Worm (Caenorhabditis elegans) whole organism, L4 larva: ENCODE data around the gene unc-79.

ENCODE experiments used
- D1046.2 ChIP-seq: fragments of 200-800 bp; sonication (Bioruptor generic); IDR thresholded peaks from 2 replicates; pipeline ENCODE4 v1.3.6; 2022; ENCODE audit warnings: missing genetic modification characterization, missing compliant biosample characterization
- F10B5.3 ChIP-seq: sonication (generic microtip); optimal IDR thresholded peaks from 2 replicates; lab custom pipeline; 2016; ENCODE audit warnings: mild to moderate bottlenecking, missing genetic modification characterization, missing compliant biosample characterization
- F26F4.8 ChIP-seq: fragments of 200-800 bp; sonication (Bioruptor generic); conservative IDR thresholded peaks from 2 replicates; pipeline ENCODE4 v1.3.6; 2022; ENCODE audit warnings: missing genetic modification characterization, missing compliant biosample characterization
- F44E2.7 ChIP-seq: fragments of 200-800 bp; sonication (Bioruptor generic); IDR thresholded peaks from 2 replicates; pipeline ENCODE4 v2.1.2; 2022; ENCODE audit warnings: missing genetic modification characterization, missing compliant biosample characterization
- R02D3.7 ChIP-seq: fragments of 150-350 bp; sonication (generic microtip); optimal IDR thresholded peaks from 3 replicates; lab custom pipeline; 2014; ENCODE audit warnings: missing biosample characterization, missing genetic modification characterization
- Y48G9A.11 ChIP-seq: fragments of 200-800 bp; sonication (Bioruptor generic); IDR thresholded peaks from 2 replicates; pipeline ENCODE4 v1.3.6; 2022; ENCODE audit warnings: missing genetic modification reagents, missing genetic modification characterization, missing compliant biosample characterization
- Y75B8A.6 ChIP-seq: fragments of 200-800 bp; sonication (Bioruptor generic); IDR thresholded peaks from 2 replicates; pipeline ENCODE4 v1.3.6; 2022; ENCODE audit warnings: missing genetic modification reagents, missing genetic modification characterization, missing compliant biosample characterization
- aha-1 ChIP-seq: fragments of 150-350 bp; peaks from one replicate; lab custom pipeline; 2014; ENCODE audit warnings: missing biosample characterization, missing genetic modification characterization
- attf-4 ChIP-seq: sonication (generic microtip); optimal IDR thresholded peaks from 3 replicates; lab custom pipeline; 2017; ENCODE audit warnings: missing biosample characterization, missing genetic modification characterization
- ceh-20 ChIP-seq: fragments of 200-800 bp; sonication (Bioruptor generic); IDR thresholded peaks from 2 replicates; pipeline ENCODE4 v1.3.6; 2022; ENCODE audit warnings: missing genetic modification reagents, missing genetic modification characterization, missing compliant biosample characterization
- ces-1 ChIP-seq: fragments of 150-350 bp; sonication (generic microtip); optimal IDR thresholded peaks from 4 replicates; lab custom pipeline; 2014; ENCODE audit warnings: missing biosample characterization, missing genetic modification reagents, missing genetic modification characterization
- daf-16 ChIP-seq, 3 experiments: sonication (generic microtip); optimal IDR thresholded peaks; 2 replicates each; lab custom pipeline; 2016 to 2017; ENCODE audit warnings: missing genetic modification characterization in 3 of 3, missing genetic modification reagents in 3 of 3, mild to moderate bottlenecking in 2 of 3, missing compliant biosample characterization in 2 of 3, missing biosample characterization in 1 of 3, moderate library complexity in 1 of 3
- daf-8 ChIP-seq: fragments of 200-800 bp; sonication (Bioruptor generic); IDR thresholded peaks from 2 replicates; pipeline ENCODE4 v1.3.6; 2022; ENCODE audit warnings: missing genetic modification characterization, missing compliant biosample characterization
- dmd-6 ChIP-seq: fragments of 200-800 bp; sonication (Bioruptor generic); IDR thresholded peaks from 2 replicates; pipeline ENCODE4 v1.3.6; 2022; ENCODE audit warnings: missing genetic modification reagents, missing genetic modification characterization, missing compliant biosample characterization
- dpl-1 ChIP-seq: fragments of 150-350 bp; optimal IDR thresholded peaks from 2 replicates; lab custom pipeline; 2014; ENCODE audit warnings: missing biosample characterization, missing genetic modification reagents, missing genetic modification characterization
- egl-27 ChIP-seq: sonication (generic microtip); optimal IDR thresholded peaks from 3 replicates; lab custom pipeline; 2017; ENCODE audit warnings: missing biosample characterization, missing genetic modification reagents, missing genetic modification characterization
- hlh-11 ChIP-seq: fragments of 200-800 bp; sonication (Bioruptor generic); optimal IDR thresholded peaks from 2 replicates; lab custom pipeline; 2018; ENCODE audit warnings: mild to moderate bottlenecking, missing genetic modification characterization, missing compliant biosample characterization
- hmg-1.1 ChIP-seq: fragments of 200-800 bp; sonication (Bioruptor generic); IDR thresholded peaks from 2 replicates; pipeline ENCODE4 v1.3.6; 2022; ENCODE audit warnings: missing genetic modification reagents, missing genetic modification characterization, missing compliant biosample characterization
- lin-1 ChIP-seq: fragments of 200-800 bp; sonication (Bioruptor generic); IDR thresholded peaks from 2 replicates; pipeline ENCODE4 v1.3.6; 2022; ENCODE audit warnings: missing genetic modification reagents, missing genetic modification characterization, missing compliant biosample characterization
- lin-13 ChIP-seq: fragments of 150-350 bp; optimal IDR thresholded peaks from 2 replicates; lab custom pipeline; 2014; ENCODE audit warnings: missing biosample characterization, missing genetic modification reagents, missing genetic modification characterization
- lin-39 ChIP-seq: fragments of 150-350 bp; optimal IDR thresholded peaks from 2 replicates; lab custom pipeline; 2014; ENCODE audit warnings: missing biosample characterization, missing genetic modification reagents, missing genetic modification characterization
- lir-3 ChIP-seq: sonication (generic microtip); optimal IDR thresholded peaks from 2 replicates; lab custom pipeline; 2016; ENCODE audit warnings: mild to moderate bottlenecking, missing genetic modification characterization, missing compliant biosample characterization
- lsy-2 ChIP-seq, 2 experiments: fragments of 150-350 bp in 1 of 2; sonication (generic microtip) in 1 of 2; optimal IDR thresholded peaks; 2 replicates each; lab custom pipeline; 2014 to 2017; ENCODE audit warnings: missing biosample characterization in 2 of 2, missing genetic modification characterization in 2 of 2
- mdt-29 ChIP-seq: fragments of 200-800 bp; sonication (Bioruptor generic); IDR thresholded peaks from 2 replicates; pipeline ENCODE4 v1.3.6; 2022; ENCODE audit warnings: missing genetic modification reagents, missing genetic modification characterization, missing compliant biosample characterization
- mes-2 ChIP-seq: sonication (generic microtip); optimal IDR thresholded peaks from 2 replicates; lab custom pipeline; 2016; ENCODE audit warnings: missing genotype, mild to moderate bottlenecking, missing genetic modification characterization, missing compliant biosample characterization; ENCODE audit not compliant: poor library complexity, severe bottlenecking
- nhr-11 ChIP-seq: fragments of 150-350 bp; optimal IDR thresholded peaks from 2 replicates; lab custom pipeline; 2014; ENCODE audit warnings: missing biosample characterization, missing genetic modification characterization
- nhr-111 ChIP-seq: fragments of 200-800 bp; sonication (Bioruptor generic); optimal IDR thresholded peaks from 2 replicates; lab custom pipeline; 2018; ENCODE audit warnings: mild to moderate bottlenecking, missing genetic modification characterization, missing compliant biosample characterization
- nhr-237 ChIP-seq: sonication (generic microtip); optimal IDR thresholded peaks from 2 replicates; lab custom pipeline; 2017; ENCODE audit warnings: missing biosample characterization, missing genetic modification characterization
- nhr-76 ChIP-seq: fragments of 150-350 bp; optimal IDR thresholded peaks from 2 replicates; lab custom pipeline; 2014; ENCODE audit warnings: missing biosample characterization, missing genetic modification characterization
- pqm-1 ChIP-seq: sonication (generic microtip); optimal IDR thresholded peaks from 2 replicates; lab custom pipeline; 2017; ENCODE audit warnings: missing biosample characterization, missing genetic modification characterization
- set-16 ChIP-seq: fragments of 200-800 bp; sonication (Bioruptor generic); IDR thresholded peaks from 2 replicates; pipeline ENCODE4 v1.3.6; 2022; ENCODE audit warnings: missing genetic modification reagents, missing genetic modification characterization, missing compliant biosample characterization
- skn-1 ChIP-seq: fragments of 150-350 bp; optimal IDR thresholded peaks from 2 replicates; lab custom pipeline; 2014; ENCODE audit warnings: missing biosample characterization, missing genetic modification characterization
- snpc-1.2 ChIP-seq: fragments of 200-800 bp; sonication (Bioruptor generic); IDR thresholded peaks from 2 replicates; pipeline ENCODE4 v1.3.6; 2022; ENCODE audit warnings: missing genetic modification reagents, missing genetic modification characterization, missing compliant biosample characterization
- spr-3 ChIP-seq: fragments of 200-800 bp; sonication (Bioruptor generic); optimal IDR thresholded peaks from 2 replicates; lab custom pipeline; 2018; ENCODE audit warnings: mild to moderate bottlenecking, missing genetic modification characterization, missing compliant biosample characterization
- unc-130 ChIP-seq: sonication (generic microtip); optimal IDR thresholded peaks from 2 replicates; lab custom pipeline; 2016; ENCODE audit warnings: missing genetic modification reagents, missing genetic modification characterization, missing compliant biosample characterization
- unc-62 ChIP-seq, 3 experiments: fragments of 150-350 bp in 1 of 3; sonication (generic microtip); optimal IDR thresholded peaks in 2 of 3; peaks in 1 of 3; 1 replicate in 1 of 3; 2 replicates in 2 of 3; lab custom pipeline; 2014 to 2017; ENCODE audit warnings: missing biosample characterization in 3 of 3, missing genetic modification characterization in 3 of 3, missing genetic modification reagents in 3 of 3, missing genotype in 1 of 3
- zag-1 ChIP-seq: fragments of 150-350 bp; optimal IDR thresholded peaks from 2 replicates; lab custom pipeline; 2014; ENCODE audit warnings: missing biosample characterization, missing genetic modification characterization
- zfp-3 ChIP-seq: fragments of 200-800 bp; sonication (Bioruptor generic); conservative IDR thresholded peaks from 2 replicates; pipeline ENCODE4 v1.3.6; 2022; ENCODE audit warnings: missing genetic modification reagents, missing genetic modification characterization, missing compliant biosample characterization
- zip-2 ChIP-seq: fragments of 150-350 bp; optimal IDR thresholded peaks from 2 replicates; lab custom pipeline; 2014; ENCODE audit warnings: missing biosample characterization, missing genetic modification characterization

The unc-79 gene

DNA sequence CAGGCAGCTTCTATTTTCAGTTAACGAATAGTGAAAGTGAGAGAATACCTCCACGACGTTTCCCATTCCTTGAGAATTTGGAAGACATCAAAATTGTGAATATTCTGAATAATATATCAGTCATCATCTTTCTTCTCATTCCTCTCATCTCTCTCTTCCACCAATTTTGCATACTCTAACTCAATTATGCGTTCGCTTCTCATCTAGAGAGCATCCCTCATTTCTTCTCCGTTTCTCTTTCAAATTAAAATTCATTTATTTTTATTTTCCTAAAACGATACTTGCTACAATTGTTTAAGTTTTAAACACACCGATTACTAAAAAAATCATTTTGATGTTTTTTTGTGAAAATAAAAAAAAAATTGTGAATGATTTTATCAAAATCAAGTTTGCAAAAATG lies 36.7 kb downstream of the unc-79 start:
- no peak for TF ChIP-seq lin-1 (GFP tag; lab: Robert Waterston, UW)
- no peak for TF ChIP-seq pqm-1 (tag; lab: Kevin White, UChicago)
- no peak for TF ChIP-seq zag-1 (tag; lab: Kevin White, UChicago)
- no peak for TF ChIP-seq dmd-6 (GFP tag; lab: Robert Waterston, UW)
- TF ChIP-seq attf-4 (tag; lab: Kevin White, UChicago) = no peak
- no peak for TF ChIP-seq F44E2.7 (GFP tag; lab: Robert Waterston, UW)
- TF ChIP-seq unc-130 (GFP tag; lab: Kevin White, UChicago) = no peak
- no peak for TF ChIP-seq daf-8 (GFP tag; lab: Robert Waterston, UW)
- TF ChIP-seq lir-3 = no peak
- TF ChIP-seq mdt-29 (GFP tag; lab: Robert Waterston, UW) = no peak
- no peak for TF ChIP-seq nhr-111 (GFP tag; lab: Kevin White, UChicago)
- TF ChIP-seq lin-39 (tag; lab: Kevin White, UChicago) = no peak
- TF ChIP-seq zip-2 = no peak
- no peak for TF ChIP-seq F10B5.3 (tag; lab: Kevin White, UChicago)
- no peak for TF ChIP-seq R02D3.7 (tag; lab: Kevin White, UChicago)
- no peak for TF ChIP-seq snpc-1.2
- TF ChIP-seq egl-27 (tag; lab: Kevin White, UChicago) = no peak
- TF ChIP-seq ceh-20 = no peak

- no peak for TF ChIP-seq hmg-1.1 (GFP tag; lab: Robert Waterston, UW)
- peak; percentile 63 for TF ChIP-seq aha-1 (tag; lab: Kevin White, UChicago)
- TF ChIP-seq skn-1 (tag; lab: Kevin White, UChicago) = no peak
- TF ChIP-seq zfp-3 = no peak
- TF ChIP-seq nhr-237 (tag; lab: Kevin White, UChicago) = no peak
- no peak for TF ChIP-seq D1046.2 (GFP tag; lab: Robert Waterston, UW)
- peak in 1 of 2 experiments; percentile 72 for TF ChIP-seq unc-62 (GFP tag; optimal IDR thresholded peaks at IDR 0.05 in 1 of 2; lab: Kevin White, UChicago)
- no peak for TF ChIP-seq unc-62 (tag; optimal IDR thresholded peaks at IDR 0.05; lab: Kevin White, UChicago)
These were observed 40.2 kb downstream of the unc-79 start for ce11 chrIII:4106611-4107010.

ce11 chrIII:4107227-4107626 lies 40.8 kb downstream of the unc-79 start:
- TF ChIP-seq mes-2 (tag; lab: Kevin White, UChicago) (no peak), hmg-1.1 (GFP tag; lab: Robert Waterston, UW) (no peak), lsy-2 (tag; optimal IDR thresholded peaks at IDR 0.05; lab: Kevin White, UChicago) (no peak), skn-1 (tag; lab: Kevin White, UChicago) (no peak), ces-1 (peak; percentile 57)

DNA sequence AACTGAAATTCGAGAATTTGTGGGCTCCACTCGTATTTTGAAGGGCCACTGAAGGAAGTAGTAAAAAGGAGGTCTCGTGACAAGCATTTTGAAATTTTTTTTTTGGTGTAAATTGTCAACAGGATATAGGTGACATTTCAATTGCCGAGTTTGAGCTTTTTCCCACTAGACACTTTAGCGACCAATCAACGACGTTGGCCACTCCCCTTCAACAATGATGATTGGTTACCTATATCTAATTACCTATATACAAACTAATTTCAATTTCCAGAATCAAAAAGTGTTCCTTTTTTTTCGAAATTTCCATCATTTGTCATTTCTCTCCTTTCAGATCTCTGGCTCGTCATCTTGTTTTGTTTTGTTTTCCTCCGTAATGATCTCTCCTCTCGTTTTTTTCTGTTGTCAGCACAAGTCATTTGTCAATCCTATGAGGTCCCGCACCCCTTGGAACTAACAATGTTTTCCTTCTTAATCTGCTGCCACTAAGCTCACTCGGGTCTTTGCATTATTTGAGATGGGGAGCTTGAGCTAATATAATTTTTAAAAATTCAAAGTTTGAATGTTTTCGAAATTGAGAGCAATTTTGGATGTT lies 41.6 kb downstream of the unc-79 start:
- no peak for TF ChIP-seq dpl-1

ce11 chrIII:4113594-4113993 lies 47.2 kb downstream of the unc-79 start:
- TF ChIP-seq unc-62 (GFP tag; optimal IDR thresholded peaks at IDR 0.05 in 1 of 2; lab: Kevin White, UChicago) = peak in 1 of 2 experiments; percentile 70
- TF ChIP-seq unc-62 (tag; optimal IDR thresholded peaks at IDR 0.05; lab: Kevin White, UChicago) = no peak
- TF ChIP-seq F26F4.8 (GFP tag; lab: Robert Waterston, UW) = no peak
- TF ChIP-seq daf-16 (GFP tag; optimal IDR thresholded peaks at IDR 0.05; lab: Kevin White, UChicago) = peak in 1 of 2 experiments; percentile 26
- no peak for TF ChIP-seq daf-16 (tag; optimal IDR thresholded peaks at IDR 0.05; lab: Kevin White, UChicago)
- TF ChIP-seq Y75B8A.6 (GFP tag; lab: Robert Waterston, UW) = no peak
- TF ChIP-seq nhr-11 (tag; lab: Kevin White, UChicago) = peak; percentile 26
- peak; percentile 12 for TF ChIP-seq hlh-11
- no peak for TF ChIP-seq spr-3 (GFP tag; lab: Kevin White, UChicago)
- no peak for TF ChIP-seq set-16 (GFP tag; lab: Robert Waterston, UW)
- TF ChIP-seq lin-13 (GFP tag; lab: Kevin White, UChicago) = no peak
- TF ChIP-seq nhr-76 (tag; lab: Kevin White, UChicago) = no peak
- no peak for TF ChIP-seq Y48G9A.11 (GFP tag; lab: Robert Waterston, UW)
- 0 out of 2 replicates have a peak, but pooled peaks have one; percentile 9 for TF ChIP-seq hmg-1.1 (GFP tag; lab: Robert Waterston, UW)
